Fruit fly (Drosophila melanogaster): ENCODE data around the gene FoxK.

The FoxK gene

DNA sequence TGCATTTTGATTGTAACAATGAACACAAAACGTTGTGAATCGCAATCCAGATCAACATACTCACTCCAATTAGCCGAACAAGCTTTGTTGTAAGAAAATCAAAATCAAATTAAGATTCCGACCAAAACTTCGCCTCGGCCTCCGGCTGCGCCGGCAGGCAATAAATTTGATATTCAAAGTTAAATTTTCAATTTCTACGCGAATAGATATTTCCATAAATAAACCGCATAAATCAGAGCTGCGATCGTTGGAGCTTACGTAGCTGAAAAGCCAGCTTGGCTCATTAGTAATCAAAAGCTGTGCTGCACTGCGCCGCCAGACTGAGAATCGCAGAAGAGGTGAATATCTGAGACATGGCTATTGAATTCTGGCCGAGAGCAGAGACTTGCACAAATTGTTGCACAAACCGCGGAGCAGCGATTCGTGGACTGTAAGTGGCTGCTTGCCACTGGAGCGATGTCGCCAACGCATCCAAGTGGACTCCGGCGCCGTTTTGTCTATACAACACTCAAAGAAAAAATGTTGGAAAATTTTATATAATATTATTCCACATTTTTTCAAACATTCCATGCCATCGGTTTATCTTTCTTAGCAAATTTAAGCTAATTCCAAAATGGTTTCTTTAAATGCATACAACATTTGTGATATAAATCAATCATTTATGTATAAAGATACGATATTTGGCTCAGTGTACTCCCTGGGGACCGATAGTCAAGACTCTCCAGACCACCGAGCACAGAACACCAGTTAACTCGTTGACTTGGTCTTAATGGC is 28.1 kb upstream of the FoxK start (continued):
- TF ChIP-seq zen2 (GFP tag; IDR thresholded peaks at IDR 0.05; ENCODE audit: partially characterized antibody) (no peak), cwo (GFP tag; optimal IDR thresholded peaks at IDR 0.05) (peak; percentile 24), CoRest (tag; optimal IDR thresholded peaks at IDR 0.05) (peak; percentile 48), wek (GFP tag; optimal IDR thresholded peaks at IDR 0.05) (no peak), CG9215 (GFP tag; IDR thresholded peaks at IDR 0.05) (no peak), shn (GFP tag; optimal IDR thresholded peaks at IDR 0.05) (no peak), CG31441 (GFP tag; IDR thresholded peaks at IDR 0.05) (peak; percentile 70), ind (GFP tag; optimal IDR thresholded peaks at IDR 0.05) (peak; percentile 49), pros (GFP tag; optimal IDR thresholded peaks at IDR 0.05) (peak; percentile 26), fd96Cb (tag; optimal IDR thresholded peaks at IDR 0.05) (peak; percentile 63), gfzf (GFP tag; optimal IDR thresholded peaks at IDR 0.05) (no peak), insv (GFP tag; optimal IDR thresholded peaks at IDR 0.05) (no peak), ham (GFP tag; IDR thresholded peaks at IDR 0.05) (no peak)

DNA sequence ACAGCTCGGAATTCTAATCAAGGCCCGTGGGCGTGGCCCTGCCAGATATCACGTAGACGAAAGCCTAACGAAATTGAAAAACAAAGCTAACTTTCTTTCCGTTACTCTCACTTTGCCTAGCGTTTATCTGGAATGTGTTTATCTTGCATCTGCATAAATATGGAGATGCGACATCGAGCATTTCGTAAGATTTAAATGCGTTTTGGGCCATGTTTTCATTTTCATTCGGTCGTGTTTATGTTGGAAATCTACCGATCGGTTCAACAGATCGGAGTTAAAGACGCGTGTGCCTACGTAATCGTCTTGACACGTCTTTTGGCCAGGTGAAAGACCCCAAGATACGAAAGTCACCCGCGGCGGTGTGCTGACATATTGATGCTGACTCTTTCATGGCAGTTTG is 27.1 kb upstream of the FoxK start:
- TF ChIP-seq ase (GFP tag; IDR thresholded peaks at IDR 0.05) = no peak
- TF ChIP-seq CTCF (GFP tag; optimal IDR thresholded peaks at IDR 0.05) = no peak
- TF ChIP-seq sd (tag; optimal IDR thresholded peaks at IDR 0.05) = peak; percentile 88
- TF ChIP-seq CG12236 (GFP tag; optimal IDR thresholded peaks at IDR 0.05) = no peak
- no peak for TF ChIP-seq Nf-YC (tag; optimal IDR thresholded peaks at IDR 0.05)
- peak in 1 of 2 experiments; percentile 14 for TF ChIP-seq Hr78 (GFP tag; optimal IDR thresholded peaks at IDR 0.05)
- no peak for TF ChIP-seq run (tag; optimal IDR thresholded peaks at IDR 0.05)
- no peak for TF ChIP-seq CG3065 (GFP tag; optimal IDR thresholded peaks at IDR 0.05)
- TF ChIP-seq CG15514 (GFP tag; optimal IDR thresholded peaks at IDR 0.05) = no peak
- TF ChIP-seq CG4707 (GFP tag; optimal IDR thresholded peaks at IDR 0.05) = no peak
- no peak for TF ChIP-seq CG4854 (GFP tag; optimal IDR thresholded peaks at IDR 0.05)
- peak; percentile 96 for TF ChIP-seq pros (GFP tag; optimal IDR thresholded peaks at IDR 0.05)
- TF ChIP-seq CG8290 (GFP tag; optimal IDR thresholded peaks at IDR 0.05) = no peak
- TF ChIP-seq CG8290 (tag; optimal IDR thresholded peaks at IDR 0.05) = no peak
- no peak for TF ChIP-seq GATAe (GFP tag; conservative IDR thresholded peaks at IDR 0.05)
- no peak for TF ChIP-seq zf30C (GFP tag; optimal IDR thresholded peaks at IDR 0.05)
- peak; percentile 82 for TF ChIP-seq grn (GFP tag; optimal IDR thresholded peaks at IDR 0.05)
- TF ChIP-seq crp (GFP tag; optimal IDR thresholded peaks at IDR 0.05) = no peak
- TF ChIP-seq CG30020 (tag; optimal IDR thresholded peaks at IDR 0.05) = no peak
- TF ChIP-seq nom (GFP tag; optimal IDR thresholded peaks at IDR 0.05) = no peak
- TF ChIP-seq Xbp1 (GFP tag; optimal IDR thresholded peaks at IDR 0.05) = no peak
- TF ChIP-seq CG8944 (GFP tag; optimal IDR thresholded peaks at IDR 0.05) = no peak
- no peak for TF ChIP-seq Asciz (GFP tag; optimal IDR thresholded peaks at IDR 0.05)
- no peak for TF ChIP-seq CG32532 (GFP tag; IDR thresholded peaks at IDR 0.05)
- no peak for TF ChIP-seq CG8281 (tag; optimal IDR thresholded peaks at IDR 0.05)
- TF ChIP-seq kni (GFP tag; optimal IDR thresholded peaks at IDR 0.05) = peak; percentile 85
- TF ChIP-seq pfk (GFP tag; optimal IDR thresholded peaks at IDR 0.05) = no peak
- TF ChIP-seq CG15269 (tag; optimal IDR thresholded peaks at IDR 0.05) = no peak
- TF ChIP-seq CG13424 (tag; optimal IDR thresholded peaks at IDR 0.05) = no peak
- no peak for TF ChIP-seq pzg (GFP tag; optimal IDR thresholded peaks at IDR 0.05)
- TF ChIP-seq CG6654 (GFP tag; optimal IDR thresholded peaks at IDR 0.05) = no peak
- TF ChIP-seq chm (GFP tag; IDR thresholded peaks at IDR 0.05) = no peak
- no peak for TF ChIP-seq shn (GFP tag; optimal IDR thresholded peaks at IDR 0.05)
- TF ChIP-seq oc (tag; optimal IDR thresholded peaks at IDR 0.05) = peak; percentile 69
- TF ChIP-seq jumu (GFP tag; optimal IDR thresholded peaks at IDR 0.05) = no peak
- TF ChIP-seq CG10565 (GFP tag; optimal IDR thresholded peaks at IDR 0.05) = no peak
- peak; percentile 75; the same call in 1 of the 2 replicates for TF ChIP-seq vvl (GFP tag; IDR thresholded peaks at IDR 0.05)
